Worm (Caenorhabditis elegans) whole organism, young adult: Measurements from ENCODE around the gene cpb-1.

Source experiments
- sdz-38 ChIP-seq: sonication (generic microtip); optimal IDR thresholded peaks from 2 replicates; lab custom pipeline; 2016; ENCODE audit warnings: missing genotype, missing genetic modification characterization, missing compliant biosample characterization
- zfh-2 ChIP-seq: fragments of 200-800 bp; sonication (Bioruptor generic); conservative IDR thresholded peaks from 2 replicates; pipeline ENCODE4 v1.3.6; 2022; ENCODE audit warnings: missing genetic modification reagents, missing genetic modification characterization, missing compliant biosample characterization

DNA sequence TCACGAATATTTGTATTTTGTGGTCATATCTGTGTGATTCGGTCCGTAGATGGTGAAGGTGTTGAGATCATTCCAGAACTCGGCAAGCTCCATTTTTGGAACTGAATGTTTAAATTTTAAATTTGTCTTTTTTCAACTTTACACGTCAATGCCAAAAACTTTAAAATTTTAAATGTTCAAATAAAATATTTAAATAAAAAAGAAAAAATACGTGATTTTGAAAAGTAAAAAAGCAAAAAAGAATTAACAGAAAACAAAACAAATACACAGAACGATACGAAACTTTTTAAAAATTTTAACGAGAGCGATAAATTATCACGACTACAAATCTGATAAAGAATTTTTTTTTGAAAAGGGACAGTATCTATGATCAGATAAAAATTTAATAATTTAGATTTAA lies 12.1 kb downstream of the cpb-1 start, which contains the start of gene elo-4:
- no peak for TF ChIP-seq zfh-2 (GFP tag; lab: Robert Waterston, UW)
- TF ChIP-seq sdz-38: no peak
